Fruit fly (Drosophila melanogaster): ENCODE data around the gene CG12971.

dm6 chr3L:21380581-21381175 is 24.4 kb upstream of the CG12971 start:
- TF ChIP-seq CG7045 (GFP tag; optimal IDR thresholded peaks at IDR 0.05) (no peak), CG11617 (GFP tag; optimal IDR thresholded peaks at IDR 0.05) (no peak), CG12768 (GFP tag; optimal IDR thresholded peaks at IDR 0.05) (no peak), cnc (optimal IDR thresholded peaks at IDR 0.05) (no peak), kay (GFP tag; ENCODE audit: borderline replicate concordance) (peak; percentile 52), Crg-1 (GFP tag; optimal IDR thresholded peaks at IDR 0.05) (no peak), Mnt (GFP tag; optimal IDR thresholded peaks at IDR 0.05) (no peak), CG7101 (tag; optimal IDR thresholded peaks at IDR 0.05) (no peak), Hr96 (GFP tag; optimal IDR thresholded peaks at IDR 0.05) (no peak)
